Worm (Caenorhabditis elegans) whole organism, young adult: ENCODE measurements around the gene toca-1.

Source experiments
- C06A6.2 ChIP-seq: fragments of 200-800 bp; sonication (Bioruptor generic); conservative IDR thresholded peaks from 2 replicates; pipeline ENCODE4 v1.3.6; 2022; ENCODE audit warnings: missing genetic modification characterization, missing compliant biosample characterization
- C17E4.6 ChIP-seq: fragments of 200-800 bp; sonication (Bioruptor generic); IDR thresholded peaks from 2 replicates; pipeline ENCODE4 v1.3.6; 2022; ENCODE audit warnings: missing genetic modification reagents, missing genetic modification characterization, missing compliant biosample characterization
- Y56A3A.18 ChIP-seq: fragments of 200-800 bp; sonication (Bioruptor generic); IDR thresholded peaks from 2 replicates; pipeline ENCODE4 v1.3.6; 2022; ENCODE audit warnings: missing genetic modification reagents, missing genetic modification characterization, missing compliant biosample characterization
- Y79H2A.3 ChIP-seq: fragments of 200-800 bp; sonication (Bioruptor generic); conservative IDR thresholded peaks from 2 replicates; pipeline ENCODE4 v1.3.6; 2022; ENCODE audit warnings: missing genetic modification reagents, missing genetic modification characterization, missing compliant biosample characterization
- aptf-3 ChIP-seq: fragments of 200-800 bp; sonication (Bioruptor generic); IDR thresholded peaks from 2 replicates; pipeline ENCODE4 v1.3.6; 2022; ENCODE audit warnings: missing genetic modification characterization, missing compliant biosample characterization
- atf-7 ChIP-seq: sonication (generic microtip); optimal IDR thresholded peaks from 2 replicates; lab custom pipeline; 2017; ENCODE audit warnings: mild to moderate bottlenecking, missing genetic modification characterization, missing compliant biosample characterization
- bed-1 ChIP-seq: fragments of 200-800 bp; sonication (Bioruptor generic); IDR thresholded peaks from 2 replicates; pipeline ENCODE4 v1.3.6; 2022; ENCODE audit warnings: missing genetic modification reagents, missing genetic modification characterization, missing compliant biosample characterization
- ccch-3 ChIP-seq: fragments of 200-800 bp; sonication (Bioruptor generic); optimal IDR thresholded peaks from 2 replicates; lab custom pipeline; 2018; ENCODE audit warnings: mild to moderate bottlenecking, missing genetic modification characterization, missing compliant biosample characterization
- cebp-2 ChIP-seq: fragments of 200-800 bp; sonication (Bioruptor generic); IDR thresholded peaks from 2 replicates; pipeline ENCODE4 v1.3.6; 2022; ENCODE audit warnings: missing genetic modification characterization, missing compliant biosample characterization
- ceh-100 ChIP-seq: fragments of 200-800 bp; sonication (Bioruptor generic); IDR thresholded peaks from 2 replicates; pipeline ENCODE4 v1.3.6; 2022; ENCODE audit warnings: missing genetic modification reagents, missing genetic modification characterization, missing compliant biosample characterization
- chd-7 ChIP-seq: sonication (generic microtip); optimal IDR thresholded peaks from 2 replicates; lab custom pipeline; 2016; ENCODE audit warnings: mild to moderate bottlenecking, missing genetic modification characterization, moderate library complexity, missing compliant biosample characterization
- dox-1 ChIP-seq: fragments of 200-800 bp; sonication (Bioruptor generic); IDR thresholded peaks from 2 replicates; pipeline ENCODE4 v1.3.6; 2022; ENCODE audit warnings: missing genetic modification reagents, missing genetic modification characterization, missing compliant biosample characterization
- egl-18 ChIP-seq: fragments of 200-800 bp; sonication (Bioruptor generic); IDR thresholded peaks from 2 replicates; pipeline ENCODE4 v1.3.6; 2022; ENCODE audit warnings: missing genetic modification reagents, missing genetic modification characterization, missing compliant biosample characterization
- egl-44 ChIP-seq: fragments of 200-800 bp; sonication (Bioruptor generic); IDR thresholded peaks from 2 replicates; pipeline ENCODE4 v1.3.6; 2022; ENCODE audit warnings: missing genetic modification reagents, missing genetic modification characterization, missing compliant biosample characterization
- egrh-3 ChIP-seq: fragments of 200-800 bp; sonication (Bioruptor generic); IDR thresholded peaks from 2 replicates; pipeline ENCODE4 v1.3.6; 2022; ENCODE audit warnings: missing genetic modification reagents, missing genetic modification characterization, missing compliant biosample characterization
- ekl-4 ChIP-seq: fragments of 200-800 bp; sonication (Bioruptor generic); IDR thresholded peaks from 2 replicates; pipeline ENCODE4 v1.3.6; 2022; ENCODE audit warnings: missing genetic modification reagents, missing genetic modification characterization, missing compliant biosample characterization
- ets-4 ChIP-seq: fragments of 200-800 bp; sonication (Bioruptor generic); optimal IDR thresholded peaks from 2 replicates; lab custom pipeline; 2018; ENCODE audit warnings: mild to moderate bottlenecking, missing genetic modification characterization, missing compliant biosample characterization
- hmg-1.2 ChIP-seq: fragments of 200-800 bp; sonication (Bioruptor generic); IDR thresholded peaks from 2 replicates; pipeline ENCODE4 v1.3.6; 2022; ENCODE audit warnings: missing genetic modification reagents, missing genetic modification characterization, missing compliant biosample characterization
- lin-54 ChIP-seq: fragments of 200-800 bp; sonication (Bioruptor generic); optimal IDR thresholded peaks from 2 replicates; lab custom pipeline; 2018; ENCODE audit warnings: mild to moderate bottlenecking, missing genetic modification characterization, missing compliant biosample characterization
- madf-6 ChIP-seq: fragments of 200-800 bp; sonication (Bioruptor generic); IDR thresholded peaks from 2 replicates; pipeline ENCODE4 v1.3.6; 2022; ENCODE audit warnings: missing genetic modification reagents, missing genetic modification characterization, missing compliant biosample characterization
- madf-8 ChIP-seq: fragments of 200-800 bp; sonication (Bioruptor generic); conservative IDR thresholded peaks from 2 replicates; pipeline ENCODE4 v1.3.6; 2022; ENCODE audit warnings: missing genetic modification reagents, missing genetic modification characterization, missing compliant biosample characterization
- mcd-1 ChIP-seq: fragments of 200-800 bp; sonication (Bioruptor generic); IDR thresholded peaks from 2 replicates; pipeline ENCODE4 v1.3.6; 2022; ENCODE audit warnings: missing genetic modification reagents, missing genetic modification characterization, missing compliant biosample characterization
- nhr-179 ChIP-seq: sonication (generic microtip); optimal IDR thresholded peaks from 2 replicates; lab custom pipeline; 2016; ENCODE audit warnings: mild to moderate bottlenecking, missing genetic modification characterization, missing compliant biosample characterization
- nhr-80 ChIP-seq: sonication (generic microtip); optimal IDR thresholded peaks from 2 replicates; lab custom pipeline; 2016; ENCODE audit warnings: missing genetic modification characterization, missing compliant biosample characterization
- pha-4 ChIP-seq: fragments of 150-350 bp; sonication (generic microtip); optimal IDR thresholded peaks from 2 replicates; lab custom pipeline; 2014; ENCODE audit warnings: missing biosample characterization, missing genetic modification reagents, missing genetic modification characterization
- snpc-3.4 ChIP-seq: sonication (generic microtip); optimal IDR thresholded peaks from 2 replicates; lab custom pipeline; 2017; ENCODE audit warnings: missing genetic modification characterization, mild to moderate bottlenecking, missing compliant biosample characterization, antibody characterized with exemption, moderate library complexity, missing genotype, missing genetic modification reagents
- snpc-4 ChIP-seq, 5 experiments: fragments of 150-350 bp in 1 of 5; sonication (generic microtip) in 4 of 5; optimal IDR thresholded peaks; 2 replicates each; lab custom pipeline; 2014 to 2018; ENCODE audit warnings: missing genetic modification characterization in 5 of 5, missing biosample characterization in 3 of 5, antibody characterized with exemption in 2 of 5, mild to moderate bottlenecking in 2 of 5, missing compliant biosample characterization in 2 of 5, missing genotype in 2 of 5, moderate library complexity in 2 of 5, missing genetic modification reagents in 1 of 5
- unc-130 ChIP-seq: sonication (generic microtip); optimal IDR thresholded peaks from 2 replicates; lab custom pipeline; 2016; ENCODE audit warnings: missing genetic modification reagents, missing genetic modification characterization, missing compliant biosample characterization
- zfh-2 ChIP-seq: fragments of 200-800 bp; sonication (Bioruptor generic); conservative IDR thresholded peaks from 2 replicates; pipeline ENCODE4 v1.3.6; 2022; ENCODE audit warnings: missing genetic modification reagents, missing genetic modification characterization, missing compliant biosample characterization
- zim-3 ChIP-seq: sonication (generic microtip); optimal IDR thresholded peaks from 2 replicates; lab custom pipeline; 2017; ENCODE audit warnings: mild to moderate bottlenecking, missing genetic modification characterization, moderate library complexity, missing compliant biosample characterization
- ztf-18 ChIP-seq: sonication (generic microtip); optimal IDR thresholded peaks from 2 replicates; lab custom pipeline; 2016; ENCODE audit warnings: missing genotype, mild to moderate bottlenecking, missing genetic modification characterization, missing compliant biosample characterization

toca-1 gene

ce11 chrX:1543432-1543831 lies 22.1 kb upstream of the toca-1 start:
- TF ChIP-seq ceh-100 (GFP tag; lab: Robert Waterston, UW) = no peak
- peak; percentile 42 for TF ChIP-seq nhr-80 (tag; lab: Kevin White, UChicago)

- TF ChIP-seq zim-3 (tag; lab: Kevin White, UChicago) (no peak), nhr-80 (tag; lab: Kevin White, UChicago) (peak; percentile 87), ccch-3 (GFP tag; lab: Kevin White, UChicago) (no peak), dox-1 (GFP tag; lab: Robert Waterston, UW) (peak; percentile 65), madf-6 (GFP tag; lab: Robert Waterston, UW) (no peak), egl-44 (GFP tag; lab: Robert Waterston, UW) (0 out of 2 replicates have a peak, but pooled peaks have one; percentile 60), lin-54 (no peak), bed-1 (GFP tag; lab: Robert Waterston, UW) (no peak), ceh-100 (GFP tag; lab: Robert Waterston, UW) (no peak), egl-18 (GFP tag; lab: Robert Waterston, UW) (no peak), chd-7 (tag; lab: Kevin White, UChicago) (no peak), ekl-4 (GFP tag; lab: Robert Waterston, UW) (no peak), Y79H2A.3 (GFP tag; lab: Robert Waterston, UW) (no peak), pha-4 (tag; lab: Kevin White, UChicago) (peak; percentile 59), snpc-3.4 (no peak), nhr-179 (no peak), C17E4.6 (GFP tag; lab: Robert Waterston, UW) (no peak), ets-4 (GFP tag; lab: Kevin White, UChicago) (peak; percentile 38), aptf-3 (GFP tag; lab: Robert Waterston, UW) (no peak), ztf-18 (tag; lab: Kevin White, UChicago) (no peak), atf-7 (peak; percentile 59), mcd-1 (GFP tag; lab: Robert Waterston, UW) (no peak)
- TF ChIP-seq, all 124 proteins: peak for 6
Observed at ce11 chrX:1541072-1541471, 19.8 kb upstream of the toca-1 start.

- TF ChIP-seq madf-8 (0 out of 2 replicates have a peak, but pooled peaks have one; percentile 6), zim-3 (tag; lab: Kevin White, UChicago) (no peak), hmg-1.2 (GFP tag; lab: Robert Waterston, UW) (peak; percentile 27; the same call in 1 of the 2 replicates), C06A6.2 (no peak), zfh-2 (peak; percentile 53; the same call in 1 of the 2 replicates), Y56A3A.18 (GFP tag; lab: Robert Waterston, UW) (no peak), unc-130 (GFP tag; lab: Kevin White, UChicago) (no peak), egrh-3 (GFP tag; lab: Robert Waterston, UW) (no peak), snpc-4 (GFP tag; optimal IDR thresholded peaks at IDR 0.05; lab: Kevin White, UChicago) (no peak), snpc-4 (tag; optimal IDR thresholded peaks at IDR 0.05; lab: Kevin White, UChicago) (peak in 2 of 4 experiments; percentile 37 to 69)
Observed at ce11 chrX:1538830-1539229, 17.5 kb upstream of the toca-1 start.

- TF ChIP-seq nhr-80 (tag; lab: Kevin White, UChicago) (no peak), hmg-1.2 (GFP tag; lab: Robert Waterston, UW) (peak; percentile 29; the same call in 1 of the 2 replicates), snpc-4 (GFP tag; optimal IDR thresholded peaks at IDR 0.05; lab: Kevin White, UChicago) (no peak), snpc-4 (tag; optimal IDR thresholded peaks at IDR 0.05; lab: Kevin White, UChicago) (no peak)
- TF ChIP-seq, all 124 proteins: peak for 1
Observed at ce11 chrX:1536138-1536537, 14.9 kb upstream of the toca-1 start, which contains the start of gene K06A9.2. TSS of gene K06A9.2 (plus strand) at chrX:1536366.

- TF ChIP-seq cebp-2 (GFP tag; lab: Robert Waterston, UW) = no peak
Observed at ce11 chrX:1535261-1535660, 14.0 kb upstream of the toca-1 start, which contains the start of gene K06A9.3. TSS of gene K06A9.3 (minus strand) at chrX:1535361.
